Worm (Caenorhabditis elegans) whole organism, L4/young adult: ENCODE results near the gene pmk-2.
"Not testable (repeated sequence)": the region's sequence is repeated elsewhere in the genome, so short reads cannot be mapped to it uniquely, and the experiment has no call there.

Experiments
- W03F9.2 ChIP-seq: fragments of 150-350 bp; optimal IDR thresholded peaks from 2 replicates; lab custom pipeline; 2014; ENCODE audit warnings: missing biosample characterization, missing genetic modification characterization
- dao-5 ChIP-seq: sonication (generic microtip); optimal IDR thresholded peaks from 2 replicates; lab custom pipeline; 2016; ENCODE audit warnings: missing genotype, missing genetic modification characterization, moderate library complexity, missing compliant biosample characterization
- him-1 ChIP-seq: sonication (generic microtip); optimal IDR thresholded peaks from 2 replicates; lab custom pipeline; 2016; ENCODE audit warnings: missing genotype, missing genetic modification reagents, missing genetic modification characterization, missing compliant biosample characterization

Gene pmk-2

ce11 chrIV:8142735-8143550 lies at the start of gene pmk-2:
Gene pmk-2 (plus strand): TSS chrIV:8143500.
- TF ChIP-seq W03F9.2 (tag; lab: Kevin White, UChicago), result no peak
- no peak for TF ChIP-seq him-1
- no peak for TF ChIP-seq dao-5 (tag; lab: Kevin White, UChicago)

DNA sequence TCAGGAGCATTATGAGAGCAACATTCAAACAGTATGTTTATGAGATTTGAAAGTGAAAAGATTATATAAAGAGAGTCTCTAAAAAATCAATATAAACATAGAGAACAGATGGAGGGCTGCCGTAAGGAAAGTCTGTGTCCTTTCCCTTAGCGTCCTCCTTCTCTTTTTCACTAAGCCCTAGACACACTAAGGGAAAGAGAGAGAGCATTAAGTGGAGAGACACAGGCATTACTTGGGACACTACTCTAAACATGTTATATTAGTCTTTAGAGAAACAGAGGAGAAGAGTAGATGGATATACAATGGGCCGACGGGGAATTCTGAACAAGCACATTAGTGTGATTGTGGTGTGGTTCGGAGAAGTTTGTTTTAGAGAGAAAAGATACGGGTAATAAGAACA lies 46.9 kb upstream of the pmk-2 start:
- no peak for TF ChIP-seq dao-5 (tag; lab: Kevin White, UChicago)
- no peak for TF ChIP-seq him-1
- no peak for TF ChIP-seq W03F9.2 (tag; lab: Kevin White, UChicago)

ce11 chrIV:8099601-8100000 lies 43.7 kb upstream of the pmk-2 start, which contains the start of gene Y42H9AR.2:
Gene Y42H9AR.2 (plus strand): TSS chrIV:8099901.
- TF ChIP-seq dao-5 (tag; lab: Kevin White, UChicago), result no peak
- TF ChIP-seq him-1, result no peak
- no peak for TF ChIP-seq W03F9.2 (tag; lab: Kevin White, UChicago)

ce11 chrIV:8102231-8102630 lies 41.1 kb upstream of the pmk-2 start, which contains the start of gene Y42H9AR.5:
Gene Y42H9AR.5 (plus strand): TSS chrIV:8102531.
- TF ChIP-seq dao-5 (tag; lab: Kevin White, UChicago) (no peak), W03F9.2 (tag; lab: Kevin White, UChicago) (no peak), him-1 (no peak)

- TF ChIP-seq W03F9.2 (tag; lab: Kevin White, UChicago), result no peak
Measured at ce11 chrIV:8103196-8103595, 40.1 kb upstream of the pmk-2 start.

DNA sequence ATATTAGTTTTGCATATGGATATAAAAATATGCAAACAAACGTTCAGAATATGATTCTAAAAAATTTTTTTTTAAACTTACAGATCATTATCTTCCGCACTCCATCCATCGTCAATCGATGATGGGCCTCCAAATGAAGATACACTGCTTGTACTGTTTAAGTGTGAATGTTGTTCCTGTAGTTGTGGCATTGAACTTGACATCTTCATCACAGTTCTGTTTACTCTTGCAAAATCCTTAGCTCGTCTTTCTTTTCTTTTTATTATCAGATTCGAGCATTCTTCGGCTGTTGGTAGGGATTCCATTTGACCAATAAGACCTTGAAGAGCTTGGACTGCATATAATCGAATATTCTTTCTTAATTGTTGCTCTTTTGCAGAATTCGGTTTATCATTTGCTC lies 38.2 kb upstream of the pmk-2 start:
- TF ChIP-seq W03F9.2 (tag; lab: Kevin White, UChicago), result no peak
- TF ChIP-seq dao-5 (tag; lab: Kevin White, UChicago), result no peak
- no peak for TF ChIP-seq him-1

- TF ChIP-seq dao-5 (tag; lab: Kevin White, UChicago), result no peak
Measured at ce11 chrIV:8107502-8107901, 35.8 kb upstream of the pmk-2 start, which contains the start of gene rabs-5. Gene rabs-5 (minus strand): TSS chrIV:8107602.

DNA sequence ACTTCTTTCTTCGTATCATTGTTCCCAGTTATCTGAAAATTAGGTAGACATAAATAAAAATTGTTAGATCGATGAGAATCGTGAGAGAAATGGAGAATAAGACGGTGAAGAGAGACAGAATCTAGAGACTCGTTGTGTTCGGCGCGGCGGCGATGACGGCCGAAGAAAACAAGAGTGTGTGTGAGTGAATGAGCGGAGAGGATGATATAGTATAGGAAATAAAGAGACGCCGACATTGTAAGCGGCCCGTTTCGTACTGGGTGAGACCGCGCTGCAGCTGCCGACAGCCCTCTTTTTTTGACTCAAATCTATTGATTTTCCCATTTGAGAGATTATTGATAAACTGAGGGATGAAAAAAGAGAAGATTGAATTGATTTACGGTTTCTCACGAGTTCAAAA lies 31.1 kb upstream of the pmk-2 start, which contains the start of gene Y42H9AR.4:
Y42H9AR.4 (minus strand) TSS at position 32 of the 400 bp plus-strand sequence.
- TF ChIP-seq him-1 (no peak), W03F9.2 (tag; lab: Kevin White, UChicago) (no peak), dao-5 (tag; lab: Kevin White, UChicago) (no peak)

- no peak for TF ChIP-seq dao-5 (tag; lab: Kevin White, UChicago)
- TF ChIP-seq W03F9.2 (tag; lab: Kevin White, UChicago), result no peak
- no peak for TF ChIP-seq him-1
Measured at ce11 chrIV:8112646-8113045, 30.7 kb upstream of the pmk-2 start.

ce11 chrIV:8113161-8113560 lies 30.1 kb upstream of the pmk-2 start, which contains the start of gene Y42H9AR.1:
Gene Y42H9AR.1 (plus strand): TSS chrIV:8113393.
- TF ChIP-seq dao-5 (tag; lab: Kevin White, UChicago) (no peak), W03F9.2 (tag; lab: Kevin White, UChicago) (peak; percentile 61), him-1 (no peak)

ce11 chrIV:8114535-8114934 lies 28.8 kb upstream of the pmk-2 start:
- TF ChIP-seq dao-5 (tag; lab: Kevin White, UChicago), result no peak
- no peak for TF ChIP-seq him-1
- no peak for TF ChIP-seq W03F9.2 (tag; lab: Kevin White, UChicago)

ce11 chrIV:8115462-8115861 lies 27.8 kb upstream of the pmk-2 start, which contains the start of gene irld-8:
Gene irld-8 (plus strand): TSS chrIV:8115762.
- TF ChIP-seq dao-5 (tag; lab: Kevin White, UChicago), result no peak
- no peak for TF ChIP-seq W03F9.2 (tag; lab: Kevin White, UChicago)
- no peak for TF ChIP-seq him-1

DNA sequence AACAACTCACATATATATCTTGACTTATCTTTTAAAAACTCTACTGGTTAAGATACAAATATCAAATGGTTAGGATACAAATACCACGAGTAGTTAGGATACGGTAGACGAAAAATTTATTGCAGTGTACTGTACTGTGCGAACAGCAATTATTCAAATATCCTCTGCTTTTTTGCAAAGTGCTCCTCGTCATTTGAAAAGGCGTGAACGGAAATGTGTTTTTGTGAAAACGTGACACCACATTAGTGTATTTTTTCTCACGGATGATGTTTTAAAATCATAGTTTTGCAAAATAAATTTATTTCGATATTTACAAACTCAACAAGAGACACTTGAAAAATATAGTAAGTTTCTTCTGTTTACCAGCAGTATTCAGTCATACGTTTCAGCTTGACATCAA lies 24.5 kb upstream of the pmk-2 start, which contains the start of gene F42G8.8:
F42G8.8 (plus strand) TSS at position 301 of the 400 bp plus-strand sequence.
- TF ChIP-seq him-1, result no peak
- no peak for TF ChIP-seq W03F9.2 (tag; lab: Kevin White, UChicago)
- TF ChIP-seq dao-5 (tag; lab: Kevin White, UChicago), result no peak

ce11 chrIV:8122349-8122748 lies 21.0 kb upstream of the pmk-2 start, which contains the start of gene erp-44.3:
Gene erp-44.3 (plus strand): TSS chrIV:8122649.
- not testable (repeated sequence) for TF ChIP-seq dao-5 (tag; lab: Kevin White, UChicago); W03F9.2 (tag; lab: Kevin White, UChicago); him-1
